Worm (Caenorhabditis elegans) whole organism, L1 larva: ENCODE results near the gene F40C5.1.

Source experiments
- C04F5.9 ChIP-seq: sonication (generic microtip); optimal IDR thresholded peaks from 2 replicates; lab custom pipeline; 2016; ENCODE audit warnings: missing genetic modification characterization, missing compliant biosample characterization
- C16A3.4 ChIP-seq: fragments of 150-350 bp; optimal IDR thresholded peaks from 2 replicates; lab custom pipeline; 2014; ENCODE audit warnings: missing biosample characterization, missing genetic modification characterization
- F16B12.6 ChIP-seq: fragments of 150-350 bp; optimal IDR thresholded peaks from 2 replicates; lab custom pipeline; 2014; ENCODE audit warnings: missing biosample characterization, missing genetic modification characterization
- alr-1 ChIP-seq: fragments of 200-800 bp; sonication (Bioruptor generic); optimal IDR thresholded peaks from 2 replicates; lab custom pipeline; 2018; ENCODE audit warnings: borderline replicate concordance, mild to moderate bottlenecking, missing genetic modification characterization, missing compliant biosample characterization
- aly-2 ChIP-seq: fragments of 150-350 bp; optimal IDR thresholded peaks from 2 replicates; lab custom pipeline; 2014; ENCODE audit warnings: missing biosample characterization, missing genetic modification characterization
- ceh-8 ChIP-seq: fragments of 200-800 bp; sonication (Bioruptor generic); optimal IDR thresholded peaks from 2 replicates; lab custom pipeline; 2018; ENCODE audit warnings: mild to moderate bottlenecking, missing genetic modification characterization, moderate library complexity, missing compliant biosample characterization
- ceh-82 ChIP-seq, 3 experiments: fragments of 150-350 bp in 1 of 3; sonication (generic microtip) in 2 of 3; optimal IDR thresholded peaks; 2 replicates each; lab custom pipeline; 2014 to 2017; ENCODE audit warnings: missing biosample characterization in 3 of 3, missing genetic modification characterization in 3 of 3
- ceh-90 ChIP-seq: sonication (generic microtip); optimal IDR thresholded peaks from 2 replicates; lab custom pipeline; 2016; ENCODE audit warnings: missing genetic modification characterization, missing compliant biosample characterization
- dpl-1 ChIP-seq, 3 experiments: fragments of 150-350 bp in 2 of 3; sonication (generic microtip) in 1 of 3; optimal IDR thresholded peaks; 2 replicates each; lab custom pipeline; 2014 to 2017; ENCODE audit warnings: missing biosample characterization in 3 of 3, missing genetic modification characterization in 3 of 3, missing genetic modification reagents in 3 of 3
- dsc-1 ChIP-seq: sonication (generic microtip); optimal IDR thresholded peaks from 2 replicates; lab custom pipeline; 2016; ENCODE audit warnings: mild to moderate bottlenecking, missing genetic modification characterization, missing compliant biosample characterization
- efl-1 ChIP-seq, 4 experiments: fragments of 150-350 bp; optimal IDR thresholded peaks in 3 of 4; peaks in 1 of 4; 1 replicate in 1 of 4; 2 replicates in 3 of 4; lab custom pipeline; 2014; ENCODE audit warnings: missing biosample characterization in 2 of 4, missing genetic modification characterization in 2 of 4, missing genetic modification reagents in 2 of 4
- egl-13 ChIP-seq: sonication (generic microtip); optimal IDR thresholded peaks from 2 replicates; lab custom pipeline; 2016; ENCODE audit warnings: missing genotype, missing genetic modification reagents, missing genetic modification characterization, missing compliant biosample characterization
- egl-27 ChIP-seq, 2 experiments: fragments of 150-350 bp in 1 of 2; sonication (generic microtip); optimal IDR thresholded peaks; 3 replicates each; lab custom pipeline; 2017 to 2018; ENCODE audit warnings: missing biosample characterization in 2 of 2, missing genetic modification characterization in 2 of 2, missing genetic modification reagents in 2 of 2
- elt-3 ChIP-seq, 6 experiments: fragments of 150-350 bp in 1 of 6; sonication (generic microtip); optimal IDR thresholded peaks; 2 replicates each; lab custom pipeline; 2017 to 2018; ENCODE audit warnings: missing biosample characterization in 6 of 6, missing genetic modification characterization in 6 of 6, inconsistent platforms in 1 of 6
- ets-5 ChIP-seq: fragments of 200-800 bp; sonication (Bioruptor generic); IDR thresholded peaks from 2 replicates; pipeline ENCODE4 v1.3.6; 2022; ENCODE audit warnings: missing genetic modification characterization, missing compliant biosample characterization
- fkh-8 ChIP-seq: sonication (generic microtip); optimal IDR thresholded peaks from 2 replicates; lab custom pipeline; 2016; ENCODE audit warnings: mild to moderate bottlenecking, missing genetic modification characterization, missing compliant biosample characterization
- grh-1 ChIP-seq: fragments of 200-800 bp; sonication (Bioruptor generic); IDR thresholded peaks from 2 replicates; pipeline ENCODE4 v1.3.6; 2022; ENCODE audit warnings: missing genetic modification reagents, missing genetic modification characterization, missing compliant biosample characterization
- jun-1 ChIP-seq: fragments of 150-350 bp; optimal IDR thresholded peaks from 2 replicates; lab custom pipeline; 2014; ENCODE audit warnings: missing biosample characterization, missing genetic modification reagents, missing genetic modification characterization
- lin-13 ChIP-seq: fragments of 150-350 bp; optimal IDR thresholded peaks from 2 replicates; lab custom pipeline; 2014; ENCODE audit warnings: missing biosample characterization, missing genetic modification reagents, missing genetic modification characterization
- lin-14 ChIP-seq: fragments of 200-800 bp; sonication (Bioruptor generic); optimal IDR thresholded peaks from 2 replicates; lab custom pipeline; 2018; ENCODE audit warnings: mild to moderate bottlenecking, missing genetic modification characterization, moderate library complexity, missing compliant biosample characterization
- lin-15B ChIP-seq: fragments of 150-350 bp; sonication (generic microtip); optimal IDR thresholded peaks from 3 replicates; lab custom pipeline; 2014; ENCODE audit warnings: missing biosample characterization, missing genetic modification characterization
- lin-35 ChIP-seq, 2 experiments: fragments of 150-350 bp; optimal IDR thresholded peaks; 2 replicates each; lab custom pipeline; 2014; ENCODE audit warnings: missing biosample characterization in 2 of 2, missing genetic modification characterization in 2 of 2, missing genetic modification reagents in 2 of 2
- lin-39 ChIP-seq: fragments of 150-350 bp; optimal IDR thresholded peaks from 2 replicates; lab custom pipeline; 2014; ENCODE audit warnings: missing biosample characterization, missing genetic modification reagents, missing genetic modification characterization
- lsy-2 ChIP-seq, 2 experiments: fragments of 150-350 bp; optimal IDR thresholded peaks; 2 replicates each; lab custom pipeline; 2014; ENCODE audit warnings: missing biosample characterization in 2 of 2, missing genetic modification characterization in 2 of 2
- mdl-1 ChIP-seq, 2 experiments: fragments of 150-350 bp; optimal IDR thresholded peaks; 2 replicates each; lab custom pipeline; 2014 to 2017; ENCODE audit warnings: missing biosample characterization in 2 of 2, missing genetic modification characterization in 2 of 2, inconsistent platforms in 1 of 2
- mep-1 ChIP-seq: fragments of 150-350 bp; optimal IDR thresholded peaks from 2 replicates; lab custom pipeline; 2014; ENCODE audit warnings: missing biosample characterization, missing genetic modification characterization
- nhr-237 ChIP-seq: fragments of 150-350 bp; optimal IDR thresholded peaks from 2 replicates; lab custom pipeline; 2014; ENCODE audit warnings: missing biosample characterization, missing genetic modification characterization
- nhr-71 ChIP-seq: sonication (generic microtip); optimal IDR thresholded peaks from 2 replicates; lab custom pipeline; 2016; ENCODE audit warnings: mild to moderate bottlenecking, missing genetic modification characterization, moderate library complexity, missing compliant biosample characterization
- nhr-77 ChIP-seq: fragments of 150-350 bp; optimal IDR thresholded peaks from 2 replicates; lab custom pipeline; 2014; ENCODE audit warnings: missing biosample characterization, missing genetic modification characterization
- nhr-84 ChIP-seq: sonication (generic microtip); optimal IDR thresholded peaks from 2 replicates; lab custom pipeline; 2017; ENCODE audit warnings: missing biosample characterization, missing genetic modification characterization
- nhr-85 ChIP-seq: sonication (generic microtip); peaks from one replicate; lab custom pipeline; 2016; ENCODE audit warnings: missing genetic modification characterization, inconsistent platforms, missing compliant biosample characterization
- pag-3 ChIP-seq: sonication (generic microtip); optimal IDR thresholded peaks from 2 replicates; lab custom pipeline; 2017; ENCODE audit warnings: missing genetic modification characterization, mild to moderate bottlenecking, missing compliant biosample characterization, antibody characterized with exemption, borderline replicate concordance; ENCODE audit not compliant: insufficient read depth
- pax-3 ChIP-seq: fragments of 200-800 bp; sonication (Bioruptor generic); optimal IDR thresholded peaks from 2 replicates; lab custom pipeline; 2018; ENCODE audit warnings: mild to moderate bottlenecking, missing genetic modification characterization, moderate library complexity, missing compliant biosample characterization
- pqm-1 ChIP-seq: sonication (generic microtip); optimal IDR thresholded peaks from 3 replicates; lab custom pipeline; 2017; ENCODE audit warnings: missing biosample characterization, missing genetic modification characterization
- rnt-1 ChIP-seq: sonication (generic microtip); optimal IDR thresholded peaks from 2 replicates; lab custom pipeline; 2016; ENCODE audit warnings: mild to moderate bottlenecking, missing genetic modification characterization, moderate library complexity, missing compliant biosample characterization
- sox-4 ChIP-seq: sonication (generic microtip); optimal IDR thresholded peaks from 2 replicates; lab custom pipeline; 2016; ENCODE audit warnings: missing genetic modification characterization, missing compliant biosample characterization
- sup-37 ChIP-seq: fragments of 200-800 bp; sonication (Bioruptor generic); optimal IDR thresholded peaks from 2 replicates; lab custom pipeline; 2018; ENCODE audit warnings: mild to moderate bottlenecking, missing genetic modification characterization, missing compliant biosample characterization
- unc-62 ChIP-seq: fragments of 150-350 bp; optimal IDR thresholded peaks from 2 replicates; lab custom pipeline; 2014; ENCODE audit warnings: missing biosample characterization, missing genetic modification reagents, missing genetic modification characterization
- unc-86 ChIP-seq: sonication (generic microtip); optimal IDR thresholded peaks from 2 replicates; lab custom pipeline; 2016; ENCODE audit warnings: missing genetic modification characterization, missing compliant biosample characterization
- unc-98 ChIP-seq: fragments of 200-800 bp; sonication (Bioruptor generic); IDR thresholded peaks from 2 replicates; pipeline ENCODE4 v1.3.6; 2022; ENCODE audit warnings: missing genetic modification characterization, missing compliant biosample characterization
- vab-15 ChIP-seq: sonication (generic microtip); optimal IDR thresholded peaks from 2 replicates; lab custom pipeline; 2017; ENCODE audit warnings: missing genotype, mild to moderate bottlenecking, missing genetic modification characterization, missing compliant biosample characterization
- xbp-1 ChIP-seq: sonication (generic microtip); optimal IDR thresholded peaks from 2 replicates; lab custom pipeline; 2016; ENCODE audit warnings: missing genetic modification characterization, missing compliant biosample characterization
- zag-1 ChIP-seq: fragments of 150-350 bp; optimal IDR thresholded peaks from 2 replicates; lab custom pipeline; 2014; ENCODE audit warnings: missing biosample characterization, missing genetic modification characterization
- ztf-11 ChIP-seq, 2 experiments: sonication (generic microtip); optimal IDR thresholded peaks; 2 replicates each; lab custom pipeline; 2016 to 2017; ENCODE audit warnings: missing genetic modification characterization in 2 of 2, missing biosample characterization in 1 of 2, missing compliant biosample characterization in 1 of 2
- ztf-4 ChIP-seq: fragments of 150-350 bp; optimal IDR thresholded peaks from 2 replicates; lab custom pipeline; 2014; ENCODE audit warnings: missing biosample characterization, missing genetic modification characterization

F40C5.1 gene

ce11 chrV:3583622-3584021 is 11.1 kb downstream of the F40C5.1 start:
- TF ChIP-seq unc-98 (GFP tag; lab: Robert Waterston, UW) (no peak), alr-1 (no peak), unc-86 (no peak), elt-3 (tag; optimal IDR thresholded peaks at IDR 0.05; lab: Kevin White, UChicago) (no peak), ceh-82 (tag; optimal IDR thresholded peaks at IDR 0.05; lab: Kevin White, UChicago) (no peak), unc-62 (GFP tag; lab: Kevin White, UChicago) (no peak), lin-15B (tag; lab: Kevin White, UChicago) (no peak), nhr-77 (tag; lab: Kevin White, UChicago) (no peak), lin-13 (GFP tag; lab: Kevin White, UChicago) (no peak), pax-3 (tag; lab: Kevin White, UChicago) (no peak), nhr-237 (tag; lab: Kevin White, UChicago) (no peak), xbp-1 (tag; lab: Kevin White, UChicago) (no peak), vab-15 (no peak), egl-27 (tag; optimal IDR thresholded peaks at IDR 0.05; lab: Kevin White, UChicago) (no peak), sup-37 (GFP tag; lab: Kevin White, UChicago) (no peak), dsc-1 (tag; lab: Kevin White, UChicago) (no peak), nhr-71 (no peak), ztf-4 (tag; lab: Kevin White, UChicago) (no peak)
- TF ChIP-seq, all 84 proteins: peak for 0

ce11 chrV:3585011-3585410 is 12.5 kb downstream of the F40C5.1 start:
- TF ChIP-seq ceh-8 (GFP tag; lab: Kevin White, UChicago): no peak
- TF ChIP-seq aly-2 (tag; lab: Kevin White, UChicago): peak; percentile 3
- no peak for TF ChIP-seq lin-14
- TF ChIP-seq elt-3 (tag; optimal IDR thresholded peaks at IDR 0.05; lab: Kevin White, UChicago): no peak

- TF ChIP-seq fkh-8 (tag; lab: Kevin White, UChicago) (no peak), mdl-1 (tag; optimal IDR thresholded peaks at IDR 0.05; lab: Kevin White, UChicago) (peak in 1 of 2 experiments; percentile 26), dpl-1 (GFP tag; optimal IDR thresholded peaks at IDR 0.05; lab: Kevin White, UChicago) (peak in 1 of 3 experiments; percentile 26), rnt-1 (tag; lab: Kevin White, UChicago) (peak; percentile 43), elt-3 (tag; optimal IDR thresholded peaks at IDR 0.05; lab: Kevin White, UChicago) (peak in 1 of 6 experiments; percentile 7), ceh-82 (tag; optimal IDR thresholded peaks at IDR 0.05; lab: Kevin White, UChicago) (peak in 1 of 3 experiments; percentile 35), C16A3.4 (no peak), pqm-1 (tag; lab: Kevin White, UChicago) (no peak), nhr-85 (peak; percentile 58), lin-39 (tag; lab: Kevin White, UChicago) (no peak), efl-1 (optimal IDR thresholded peaks at IDR 0.05; lab: Kevin White, UChicago) (peak; percentile 31 to 55), efl-1 (GFP tag; optimal IDR thresholded peaks at IDR 0.05 in 1 of 2; lab: Kevin White, UChicago) (peak in 1 of 2 experiments; percentile 33), sox-4 (tag; lab: Kevin White, UChicago) (no peak), lin-35 (GFP tag; optimal IDR thresholded peaks at IDR 0.05; lab: Kevin White, UChicago) (peak in 1 of 2 experiments; percentile 35), lsy-2 (tag; optimal IDR thresholded peaks at IDR 0.05; lab: Kevin White, UChicago) (peak in 1 of 2 experiments; percentile 30), lin-14 (peak; percentile 32)
- TF ChIP-seq, all 84 proteins: peak for 10
Measured at ce11 chrV:3586014-3586689, 13.6 kb downstream of the F40C5.1 start, which contains the start of the genes rpl-11.1 and T22F3.2. TSS of gene rpl-11.1 (minus strand) at chrV:3586064. TSS of gene T22F3.2 (plus strand) at chrV:3586639.

- no peak for TF ChIP-seq C04F5.9 (tag; lab: Kevin White, UChicago)
- no peak for TF ChIP-seq lin-39 (tag; lab: Kevin White, UChicago)
- TF ChIP-seq jun-1 (tag; lab: Kevin White, UChicago): no peak
- TF ChIP-seq mep-1 (tag; lab: Kevin White, UChicago): no peak
- no peak for TF ChIP-seq pag-3 (tag; lab: Kevin White, UChicago)
- peak; percentile 19 to 38 for TF ChIP-seq lsy-2 (tag; optimal IDR thresholded peaks at IDR 0.05; lab: Kevin White, UChicago)
- no peak for TF ChIP-seq F16B12.6
- TF ChIP-seq egl-13 (tag; lab: Kevin White, UChicago): no peak
- no peak for TF ChIP-seq grh-1 (GFP tag; lab: Robert Waterston, UW)
- no peak for TF ChIP-seq unc-62 (GFP tag; lab: Kevin White, UChicago)
- TF ChIP-seq ztf-11 (tag; optimal IDR thresholded peaks at IDR 0.05; lab: Kevin White, UChicago): no peak
- no peak for TF ChIP-seq ceh-90 (tag; lab: Kevin White, UChicago)
- no peak for TF ChIP-seq fkh-8 (tag; lab: Kevin White, UChicago)
- peak; percentile 6 for TF ChIP-seq dsc-1 (tag; lab: Kevin White, UChicago)
- TF ChIP-seq zag-1 (tag; lab: Kevin White, UChicago): no peak
- no peak for TF ChIP-seq nhr-84
- TF ChIP-seq ets-5 (GFP tag; lab: Robert Waterston, UW): no peak
- TF ChIP-seq aly-2 (tag; lab: Kevin White, UChicago): no peak
Measured at ce11 chrV:3587633-3588032, 15.1 kb downstream of the F40C5.1 start.
